Worm (Caenorhabditis elegans) whole organism, L4 larva: Measurements from ENCODE around the gene hlh-10.
A peak's percentile ranks its signal among the peaks of the same experiment; 100 is the strongest.

ENCODE experiments used
- D1046.2 ChIP-seq: fragments of 200-800 bp; sonication (Bioruptor generic); IDR thresholded peaks from 2 replicates; pipeline ENCODE4 v1.3.6; 2022; ENCODE audit warnings: missing genetic modification characterization, missing compliant biosample characterization
- F10B5.3 ChIP-seq: sonication (generic microtip); optimal IDR thresholded peaks from 2 replicates; lab custom pipeline; 2016; ENCODE audit warnings: mild to moderate bottlenecking, missing genetic modification characterization, missing compliant biosample characterization
- F26F4.8 ChIP-seq: fragments of 200-800 bp; sonication (Bioruptor generic); conservative IDR thresholded peaks from 2 replicates; pipeline ENCODE4 v1.3.6; 2022; ENCODE audit warnings: missing genetic modification characterization, missing compliant biosample characterization
- F37D6.2 ChIP-seq: sonication (generic microtip); optimal IDR thresholded peaks from 2 replicates; lab custom pipeline; 2016; ENCODE audit warnings: mild to moderate bottlenecking, missing genetic modification characterization, missing compliant biosample characterization
- T20F7.1 ChIP-seq: fragments of 200-800 bp; sonication (Bioruptor generic); optimal IDR thresholded peaks from 2 replicates; lab custom pipeline; 2018; ENCODE audit warnings: mild to moderate bottlenecking, missing genetic modification characterization, missing compliant biosample characterization
- Y75B8A.6 ChIP-seq: fragments of 200-800 bp; sonication (Bioruptor generic); IDR thresholded peaks from 2 replicates; pipeline ENCODE4 v1.3.6; 2022; ENCODE audit warnings: missing genetic modification reagents, missing genetic modification characterization, missing compliant biosample characterization
- ceh-28 ChIP-seq: fragments of 150-350 bp; optimal IDR thresholded peaks from 2 replicates; lab custom pipeline; 2014; ENCODE audit warnings: missing biosample characterization, missing genetic modification reagents, missing genetic modification characterization
- ces-1 ChIP-seq: fragments of 150-350 bp; sonication (generic microtip); optimal IDR thresholded peaks from 4 replicates; lab custom pipeline; 2014; ENCODE audit warnings: missing biosample characterization, missing genetic modification reagents, missing genetic modification characterization
- ctbp-1 ChIP-seq: fragments of 200-800 bp; sonication (Bioruptor generic); IDR thresholded peaks from 2 replicates; pipeline ENCODE4 v1.3.6; 2022; ENCODE audit warnings: missing genetic modification reagents, missing genetic modification characterization, missing compliant biosample characterization
- daf-16 ChIP-seq, 3 experiments: sonication (generic microtip); optimal IDR thresholded peaks; 2 replicates each; lab custom pipeline; 2016 to 2017; ENCODE audit warnings: missing genetic modification characterization in 3 of 3, missing genetic modification reagents in 3 of 3, mild to moderate bottlenecking in 2 of 3, missing compliant biosample characterization in 2 of 3, missing biosample characterization in 1 of 3, moderate library complexity in 1 of 3
- daf-8 ChIP-seq: fragments of 200-800 bp; sonication (Bioruptor generic); IDR thresholded peaks from 2 replicates; pipeline ENCODE4 v1.3.6; 2022; ENCODE audit warnings: missing genetic modification characterization, missing compliant biosample characterization
- dmd-6 ChIP-seq: fragments of 200-800 bp; sonication (Bioruptor generic); IDR thresholded peaks from 2 replicates; pipeline ENCODE4 v1.3.6; 2022; ENCODE audit warnings: missing genetic modification reagents, missing genetic modification characterization, missing compliant biosample characterization
- dpl-1 ChIP-seq: fragments of 150-350 bp; optimal IDR thresholded peaks from 2 replicates; lab custom pipeline; 2014; ENCODE audit warnings: missing biosample characterization, missing genetic modification reagents, missing genetic modification characterization
- egl-27 ChIP-seq: sonication (generic microtip); optimal IDR thresholded peaks from 3 replicates; lab custom pipeline; 2017; ENCODE audit warnings: missing biosample characterization, missing genetic modification reagents, missing genetic modification characterization
- egl-43 ChIP-seq: fragments of 200-800 bp; sonication (Bioruptor generic); IDR thresholded peaks from 2 replicates; pipeline ENCODE4 v1.3.6; 2022; ENCODE audit warnings: missing genetic modification reagents, missing genetic modification characterization, missing compliant biosample characterization
- fkh-10 ChIP-seq: fragments of 150-350 bp; optimal IDR thresholded peaks from 2 replicates; lab custom pipeline; 2014; ENCODE audit warnings: missing biosample characterization, missing genetic modification reagents, missing genetic modification characterization
- hif-1 ChIP-seq, 2 experiments: sonication (generic microtip); optimal IDR thresholded peaks; 2 replicates each; lab custom pipeline; 2016 to 2017; ENCODE audit warnings: missing compliant biosample characterization in 2 of 2, missing genetic modification characterization in 2 of 2, missing genetic modification reagents in 2 of 2, missing genotype in 2 of 2, mild to moderate bottlenecking in 1 of 2
- hlh-30 ChIP-seq: sonication (generic microtip); optimal IDR thresholded peaks from 2 replicates; lab custom pipeline; 2017; ENCODE audit warnings: antibody characterized with exemption, mild to moderate bottlenecking, missing genetic modification characterization, missing compliant biosample characterization; ENCODE audit not compliant: insufficient read depth
- jun-1 ChIP-seq: fragments of 150-350 bp; optimal IDR thresholded peaks from 2 replicates; lab custom pipeline; 2014; ENCODE audit warnings: missing biosample characterization, missing genetic modification reagents, missing genetic modification characterization
- lin-13 ChIP-seq: fragments of 150-350 bp; optimal IDR thresholded peaks from 2 replicates; lab custom pipeline; 2014; ENCODE audit warnings: missing biosample characterization, missing genetic modification reagents, missing genetic modification characterization
- madf-5 ChIP-seq, 2 experiments: fragments of 200-800 bp; sonication (Bioruptor generic); IDR thresholded peaks; 2 replicates each; pipeline ENCODE4 v1.3.6; 2022; ENCODE audit warnings: missing compliant biosample characterization in 2 of 2, missing genetic modification characterization in 2 of 2
- mdl-1 ChIP-seq, 2 experiments: fragments of 150-350 bp in 1 of 2; sonication (generic microtip) in 1 of 2; optimal IDR thresholded peaks; 2 replicates each; lab custom pipeline; 2014 to 2017; ENCODE audit warnings: missing biosample characterization in 2 of 2, missing genetic modification characterization in 2 of 2
- mxl-3 ChIP-seq: fragments of 200-800 bp; sonication (Bioruptor generic); optimal IDR thresholded peaks from 2 replicates; lab custom pipeline; 2018; ENCODE audit warnings: mild to moderate bottlenecking, missing genetic modification characterization, missing compliant biosample characterization
- nhr-102 ChIP-seq: sonication (generic microtip); optimal IDR thresholded peaks from 2 replicates; lab custom pipeline; 2016; ENCODE audit warnings: mild to moderate bottlenecking, missing genetic modification characterization, moderate library complexity, missing compliant biosample characterization
- nhr-28 ChIP-seq: fragments of 150-350 bp; optimal IDR thresholded peaks from 2 replicates; lab custom pipeline; 2014; ENCODE audit warnings: missing biosample characterization, missing genetic modification characterization
- nhr-41 ChIP-seq: fragments of 200-800 bp; sonication (Bioruptor generic); IDR thresholded peaks from 2 replicates; pipeline ENCODE4 v1.3.6; 2022; ENCODE audit warnings: missing genetic modification reagents, missing genetic modification characterization, missing compliant biosample characterization
- nhr-76 ChIP-seq: fragments of 150-350 bp; optimal IDR thresholded peaks from 2 replicates; lab custom pipeline; 2014; ENCODE audit warnings: missing biosample characterization, missing genetic modification characterization
- nhr-77 ChIP-seq: fragments of 150-350 bp; optimal IDR thresholded peaks from 2 replicates; lab custom pipeline; 2014; ENCODE audit warnings: missing biosample characterization, missing genetic modification characterization
- sdz-12 ChIP-seq: fragments of 200-800 bp; sonication (Bioruptor generic); optimal IDR thresholded peaks from 2 replicates; lab custom pipeline; 2018; ENCODE audit warnings: mild to moderate bottlenecking, missing genetic modification characterization, missing compliant biosample characterization
- set-16 ChIP-seq: fragments of 200-800 bp; sonication (Bioruptor generic); IDR thresholded peaks from 2 replicates; pipeline ENCODE4 v1.3.6; 2022; ENCODE audit warnings: missing genetic modification reagents, missing genetic modification characterization, missing compliant biosample characterization
- snpc-1.2 ChIP-seq: fragments of 200-800 bp; sonication (Bioruptor generic); IDR thresholded peaks from 2 replicates; pipeline ENCODE4 v1.3.6; 2022; ENCODE audit warnings: missing genetic modification reagents, missing genetic modification characterization, missing compliant biosample characterization
- spr-3 ChIP-seq: fragments of 200-800 bp; sonication (Bioruptor generic); optimal IDR thresholded peaks from 2 replicates; lab custom pipeline; 2018; ENCODE audit warnings: mild to moderate bottlenecking, missing genetic modification characterization, missing compliant biosample characterization
- tra-1 ChIP-seq: fragments of 200-800 bp; sonication (Bioruptor generic); IDR thresholded peaks from 2 replicates; pipeline ENCODE4 v1.3.6; 2022; ENCODE audit warnings: missing genetic modification reagents, missing genetic modification characterization, missing compliant biosample characterization
- unc-62 ChIP-seq, 3 experiments: fragments of 150-350 bp in 1 of 3; sonication (generic microtip); optimal IDR thresholded peaks in 2 of 3; peaks in 1 of 3; 1 replicate in 1 of 3; 2 replicates in 2 of 3; lab custom pipeline; 2014 to 2017; ENCODE audit warnings: missing biosample characterization in 3 of 3, missing genetic modification characterization in 3 of 3, missing genetic modification reagents in 3 of 3, missing genotype in 1 of 3
- vab-7 ChIP-seq: fragments of 200-800 bp; sonication (Bioruptor generic); IDR thresholded peaks from 2 replicates; pipeline ENCODE4 v1.3.6; 2022; ENCODE audit warnings: missing genetic modification reagents, missing genetic modification characterization, missing compliant biosample characterization
- zfp-2 ChIP-seq: sonication (generic microtip); optimal IDR thresholded peaks from 2 replicates; lab custom pipeline; 2016; ENCODE audit warnings: mild to moderate bottlenecking, missing genetic modification characterization, missing compliant biosample characterization
- ztf-11 ChIP-seq: fragments of 150-350 bp; optimal IDR thresholded peaks from 2 replicates; lab custom pipeline; 2014; ENCODE audit warnings: missing biosample characterization, missing genetic modification characterization
- ztf-7 ChIP-seq: fragments of 150-350 bp; optimal IDR thresholded peaks from 2 replicates; lab custom pipeline; 2014; ENCODE audit warnings: missing biosample characterization, missing genetic modification characterization

hlh-10 gene

DNA sequence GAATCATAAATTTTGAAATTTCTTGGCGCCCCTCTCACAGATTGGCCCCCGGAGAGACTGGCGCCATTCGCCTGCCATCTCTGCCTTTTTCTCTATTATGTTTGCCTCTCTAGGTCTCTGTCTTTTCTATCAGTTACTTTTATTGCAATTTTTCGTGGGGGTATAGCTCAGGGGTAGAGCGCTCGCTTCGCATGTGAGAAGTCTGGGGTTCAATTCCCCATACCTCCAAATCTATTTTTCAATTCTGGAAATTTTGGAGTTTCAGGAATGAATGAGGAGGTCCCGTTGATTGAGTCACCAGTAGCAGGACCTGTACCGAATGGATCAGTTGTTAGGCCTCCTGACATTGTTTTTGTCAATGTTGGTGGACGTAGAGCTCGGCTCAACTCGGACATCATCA lies 36.0 kb upstream of the hlh-10 start, which contains the start of gene kvs-3 (continued):
- TF ChIP-seq egl-27 (no peak), set-16 (no peak), dmd-6 (peak; percentile 75), ztf-7 (tag; lab: Kevin White, UChicago) (peak; percentile 29), fkh-10 (GFP tag; lab: Kevin White, UChicago) (no peak), spr-3 (peak; percentile 89), T20F7.1 (GFP tag; lab: Kevin White, UChicago) (peak; percentile 69), nhr-77 (no peak), daf-8 (0 out of 2 replicates have a peak, but pooled peaks have one; percentile 76), sdz-12 (GFP tag; lab: Kevin White, UChicago) (peak; percentile 44), nhr-28 (tag; lab: Kevin White, UChicago) (peak; percentile 39), tra-1 (GFP tag; lab: Robert Waterston, UW) (peak; percentile 97), ctbp-1 (GFP tag; lab: Robert Waterston, UW) (peak; percentile 89), F37D6.2 (tag; lab: Kevin White, UChicago) (peak; percentile 43), zfp-2 (tag; lab: Kevin White, UChicago) (peak; percentile 30), F26F4.8 (GFP tag; lab: Robert Waterston, UW) (peak; percentile 98), nhr-102 (no peak), mxl-3 (GFP tag; lab: Kevin White, UChicago) (no peak), ceh-28 (tag; lab: Kevin White, UChicago) (no peak), egl-43 (GFP tag; lab: Robert Waterston, UW) (no peak), lin-13 (GFP tag; lab: Kevin White, UChicago) (peak; percentile 11), Y75B8A.6 (GFP tag; lab: Robert Waterston, UW) (peak; percentile 74; the same call in 1 of the 2 replicates), hlh-30 (tag; lab: Kevin White, UChicago) (peak; percentile 62), daf-16 (GFP tag; optimal IDR thresholded peaks at IDR 0.05; lab: Kevin White, UChicago) (peak; percentile 48 to 85), daf-16 (tag; optimal IDR thresholded peaks at IDR 0.05; lab: Kevin White, UChicago) (no peak), hif-1 (tag; optimal IDR thresholded peaks at IDR 0.05; lab: Kevin White, UChicago) (peak in 1 of 2 experiments; percentile 62), D1046.2 (GFP tag; lab: Robert Waterston, UW) (peak; percentile 93), dpl-1 (GFP tag; lab: Kevin White, UChicago) (peak; percentile 4), ces-1 (no peak), vab-7 (GFP tag; lab: Robert Waterston, UW) (peak; percentile 95), nhr-41 (GFP tag; lab: Robert Waterston, UW) (peak; percentile 97), madf-5 (GFP tag; IDR thresholded peaks at IDR 0.05; lab: Robert Waterston, UW) (peak in 1 of 2 experiments; percentile 94; a peak in 2 of 4 replicates), snpc-1.2 (no peak), jun-1 (tag; lab: Kevin White, UChicago) (no peak)

DNA sequence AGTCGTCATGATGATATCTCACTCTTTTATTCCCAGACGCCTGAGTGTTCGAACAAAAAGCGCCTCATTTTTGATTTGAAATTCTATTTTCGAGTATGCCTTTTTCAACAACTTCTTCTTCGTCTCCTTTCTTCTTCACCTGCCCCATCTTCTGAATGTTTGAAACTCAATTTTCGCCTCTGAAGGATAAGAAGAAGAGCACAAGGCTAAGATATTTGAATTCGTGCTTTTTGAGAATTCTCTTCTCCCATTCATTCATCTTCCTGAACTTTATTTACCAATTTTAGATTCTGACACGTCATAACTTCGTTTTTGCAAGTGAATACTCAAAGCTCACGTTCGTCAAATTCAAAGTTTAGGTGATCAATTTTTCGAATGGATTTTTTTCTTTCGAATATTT lies 35.0 kb upstream of the hlh-10 start:
- no peak for TF ChIP-seq hif-1 (tag; optimal IDR thresholded peaks at IDR 0.05; lab: Kevin White, UChicago)
- TF ChIP-seq ztf-11 (tag; lab: Kevin White, UChicago): no peak
- TF ChIP-seq T20F7.1 (GFP tag; lab: Kevin White, UChicago): no peak
- 0 out of 2 replicates have a peak, but pooled peaks have one; percentile 41 for TF ChIP-seq ctbp-1 (GFP tag; lab: Robert Waterston, UW)
- no peak for TF ChIP-seq F10B5.3 (tag; lab: Kevin White, UChicago)
- TF ChIP-seq set-16: no peak
- peak; percentile 65 for TF ChIP-seq fkh-10 (GFP tag; lab: Kevin White, UChicago)

DNA sequence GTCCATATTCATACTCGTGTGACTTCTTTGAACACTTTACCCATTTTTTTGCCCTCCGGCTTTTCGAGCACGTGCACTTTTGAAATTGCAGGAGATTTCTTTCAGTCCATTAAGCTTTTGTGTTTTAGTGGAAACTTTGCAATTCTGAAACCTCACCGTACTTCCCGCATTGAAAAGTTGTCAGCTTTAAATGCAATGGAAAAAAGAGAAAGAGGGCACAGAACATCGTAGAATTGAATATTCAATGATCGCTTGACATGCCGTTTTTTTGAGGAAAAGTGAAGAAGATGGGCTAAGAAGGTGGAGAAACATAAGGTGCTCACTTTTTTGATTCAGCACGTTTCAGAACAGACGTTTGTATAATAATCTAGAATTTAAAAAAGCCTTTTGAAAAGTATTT lies 32.4 kb upstream of the hlh-10 start:
- TF ChIP-seq unc-62 (GFP tag; optimal IDR thresholded peaks at IDR 0.05 in 1 of 2; lab: Kevin White, UChicago) (peak in 1 of 2 experiments; percentile 96), unc-62 (tag; optimal IDR thresholded peaks at IDR 0.05; lab: Kevin White, UChicago) (no peak), mdl-1 (tag; optimal IDR thresholded peaks at IDR 0.05; lab: Kevin White, UChicago) (no peak), nhr-76 (tag; lab: Kevin White, UChicago) (no peak), ztf-11 (tag; lab: Kevin White, UChicago) (no peak)
